Worm (Caenorhabditis elegans) whole organism, L2 larva: ENCODE results near the gene E02C12.12.

ENCODE experiments used
- C34F6.9 ChIP-seq: fragments of 150-350 bp; optimal IDR thresholded peaks from 2 replicates; lab custom pipeline; 2014; ENCODE audit warnings: missing biosample characterization, missing genetic modification characterization
- F13H6.1 ChIP-seq: sonication (generic microtip); optimal IDR thresholded peaks from 2 replicates; lab custom pipeline; 2016; ENCODE audit warnings: missing genetic modification characterization, missing compliant biosample characterization
- R02D3.7 ChIP-seq: fragments of 150-350 bp; optimal IDR thresholded peaks from 2 replicates; lab custom pipeline; 2014; ENCODE audit warnings: missing biosample characterization, missing genetic modification characterization
- Y55F3AM.14 ChIP-seq: fragments of 200-800 bp; sonication (Bioruptor generic); optimal IDR thresholded peaks from 2 replicates; lab custom pipeline; 2018; ENCODE audit warnings: mild to moderate bottlenecking, missing genetic modification characterization, missing compliant biosample characterization
- alr-1 ChIP-seq: fragments of 150-350 bp; optimal IDR thresholded peaks from 2 replicates; lab custom pipeline; 2014; ENCODE audit warnings: missing biosample characterization, missing genetic modification characterization
- aly-2 ChIP-seq: fragments of 150-350 bp; optimal IDR thresholded peaks from 2 replicates; lab custom pipeline; 2014; ENCODE audit warnings: missing biosample characterization, missing genetic modification characterization
- ama-1 ChIP-seq: fragments of 150-350 bp; optimal IDR thresholded peaks from 2 replicates; lab custom pipeline; 2018; ENCODE audit warnings: inconsistent platforms
- blmp-1 ChIP-seq: sonication (generic microtip); optimal IDR thresholded peaks from 2 replicates; lab custom pipeline; 2017; ENCODE audit warnings: missing genetic modification characterization, mild to moderate bottlenecking, missing compliant biosample characterization, antibody characterized with exemption, moderate library complexity; ENCODE audit not compliant: insufficient read depth
- ceh-82 ChIP-seq: fragments of 150-350 bp; optimal IDR thresholded peaks from 2 replicates; lab custom pipeline; 2014; ENCODE audit warnings: missing biosample characterization, missing genetic modification characterization
- crh-2 ChIP-seq: sonication (generic microtip); optimal IDR thresholded peaks from 2 replicates; lab custom pipeline; 2017; ENCODE audit warnings: missing biosample characterization, missing genetic modification characterization
- dmd-4 ChIP-seq: sonication (generic microtip); optimal IDR thresholded peaks from 2 replicates; lab custom pipeline; 2017; ENCODE audit warnings: missing biosample characterization, missing genetic modification characterization
- egl-27 ChIP-seq: sonication (generic microtip); optimal IDR thresholded peaks from 3 replicates; lab custom pipeline; 2017; ENCODE audit warnings: missing biosample characterization, missing genetic modification reagents, missing genetic modification characterization
- elt-1 ChIP-seq: fragments of 150-350 bp; optimal IDR thresholded peaks from 2 replicates; lab custom pipeline; 2014; ENCODE audit warnings: missing biosample characterization, missing genetic modification characterization
- fos-1 ChIP-seq: fragments of 150-350 bp; optimal IDR thresholded peaks from 2 replicates; lab custom pipeline; 2014; ENCODE audit warnings: missing biosample characterization, missing genetic modification characterization
- gmeb-1 ChIP-seq: fragments of 150-350 bp; optimal IDR thresholded peaks from 2 replicates; lab custom pipeline; 2014; ENCODE audit warnings: missing biosample characterization, missing genetic modification characterization
- lin-13 ChIP-seq: fragments of 150-350 bp; optimal IDR thresholded peaks from 2 replicates; lab custom pipeline; 2014; ENCODE audit warnings: missing biosample characterization, missing genetic modification reagents, missing genetic modification characterization
- lin-39 ChIP-seq: fragments of 150-350 bp; optimal IDR thresholded peaks from 2 replicates; lab custom pipeline; 2014; ENCODE audit warnings: missing biosample characterization, missing genetic modification reagents, missing genetic modification characterization
- mab-5 ChIP-seq: fragments of 150-350 bp; optimal IDR thresholded peaks from 2 replicates; lab custom pipeline; 2014; ENCODE audit warnings: missing biosample characterization, missing genetic modification characterization
- mbf-1 ChIP-seq: sonication (generic microtip); optimal IDR thresholded peaks from 2 replicates; lab custom pipeline; 2017; ENCODE audit warnings: missing biosample characterization, missing genetic modification characterization
- mdl-1 ChIP-seq, 2 experiments: fragments of 150-350 bp in 1 of 2; sonication (generic microtip) in 1 of 2; optimal IDR thresholded peaks; 2 replicates each; lab custom pipeline; 2017; ENCODE audit warnings: missing biosample characterization in 2 of 2, missing genetic modification characterization in 2 of 2
- nhr-10 ChIP-seq: sonication (generic microtip); optimal IDR thresholded peaks from 2 replicates; lab custom pipeline; 2017; ENCODE audit warnings: missing biosample characterization, missing genetic modification characterization
- nhr-129 ChIP-seq: fragments of 150-350 bp; optimal IDR thresholded peaks from 2 replicates; lab custom pipeline; 2014; ENCODE audit warnings: missing biosample characterization, missing genetic modification characterization
- nhr-237 ChIP-seq: fragments of 150-350 bp; optimal IDR thresholded peaks from 2 replicates; lab custom pipeline; 2014; ENCODE audit warnings: missing biosample characterization, missing genetic modification characterization
- nhr-25 ChIP-seq: fragments of 150-350 bp; sonication (generic microtip); optimal IDR thresholded peaks from 3 replicates; lab custom pipeline; 2014; ENCODE audit warnings: missing biosample characterization, missing genetic modification characterization
- nhr-6 ChIP-seq: fragments of 150-350 bp; optimal IDR thresholded peaks from 2 replicates; lab custom pipeline; 2014; ENCODE audit warnings: missing biosample characterization, missing genetic modification characterization
- nhr-77 ChIP-seq: fragments of 150-350 bp; optimal IDR thresholded peaks from 2 replicates; lab custom pipeline; 2014; ENCODE audit warnings: missing biosample characterization, missing genetic modification characterization
- sma-3 ChIP-seq: sonication (generic microtip); optimal IDR thresholded peaks from 2 replicates; lab custom pipeline; 2016; ENCODE audit warnings: missing genetic modification reagents, missing genetic modification characterization, missing compliant biosample characterization
- sma-9 ChIP-seq, 2 experiments: fragments of 150-350 bp in 1 of 2; sonication (generic microtip) in 1 of 2; optimal IDR thresholded peaks; 2 replicates each; lab custom pipeline; 2014 to 2016; ENCODE audit warnings: missing genetic modification characterization in 2 of 2, mild to moderate bottlenecking in 1 of 2, missing biosample characterization in 1 of 2, missing compliant biosample characterization in 1 of 2, missing genetic modification reagents in 1 of 2, moderate library complexity in 1 of 2
- snpc-4 ChIP-seq: fragments of 150-350 bp; optimal IDR thresholded peaks from 2 replicates; lab custom pipeline; 2014; ENCODE audit warnings: missing biosample characterization, missing genetic modification characterization
- unc-39 ChIP-seq: fragments of 150-350 bp; optimal IDR thresholded peaks from 2 replicates; lab custom pipeline; 2014; ENCODE audit warnings: missing biosample characterization, missing genetic modification characterization
- unc-55 ChIP-seq: fragments of 150-350 bp; sonication (generic microtip); optimal IDR thresholded peaks from 3 replicates; lab custom pipeline; 2014; ENCODE audit warnings: missing biosample characterization, missing genetic modification reagents, missing genetic modification characterization
- unc-62 ChIP-seq: fragments of 150-350 bp; optimal IDR thresholded peaks from 2 replicates; lab custom pipeline; 2014; ENCODE audit warnings: missing biosample characterization, missing genetic modification reagents, missing genetic modification characterization
- zag-1 ChIP-seq: fragments of 150-350 bp; optimal IDR thresholded peaks from 2 replicates; lab custom pipeline; 2014; ENCODE audit warnings: missing biosample characterization, missing genetic modification characterization
- ztf-11 ChIP-seq: sonication (generic microtip); optimal IDR thresholded peaks from 2 replicates; lab custom pipeline; 2017; ENCODE audit warnings: missing biosample characterization, missing genetic modification characterization
- ztf-4 ChIP-seq: fragments of 150-350 bp; optimal IDR thresholded peaks from 2 replicates; lab custom pipeline; 2014; ENCODE audit warnings: missing biosample characterization, missing genetic modification characterization

Gene E02C12.12

DNA sequence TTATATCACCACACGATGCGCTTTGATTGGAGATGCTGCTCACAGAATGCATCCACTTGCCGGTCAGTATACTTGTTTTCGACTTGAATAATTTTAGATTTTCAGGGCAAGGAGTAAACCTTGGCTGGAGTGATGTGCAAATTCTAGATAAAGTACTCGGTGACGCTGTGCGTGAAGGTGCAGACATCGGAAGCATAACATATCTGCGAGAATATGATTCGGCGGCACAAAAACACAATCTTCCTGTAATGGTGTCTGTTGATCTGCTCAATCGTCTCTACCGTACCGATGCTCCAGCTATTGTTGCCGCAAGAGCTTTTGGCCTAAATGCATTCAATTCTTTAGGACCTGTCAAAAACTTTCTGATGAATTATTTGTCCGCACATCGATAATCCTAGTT lies 43.7 kb downstream of the E02C12.12 start:
- TF ChIP-seq nhr-25 (tag; lab: Kevin White, UChicago) (peak; percentile 21), nhr-129 (tag; lab: Kevin White, UChicago) (peak; percentile 55), Y55F3AM.14 (GFP tag; lab: Kevin White, UChicago) (peak; percentile 53), C34F6.9 (no peak), mbf-1 (tag; lab: Kevin White, UChicago) (no peak), unc-39 (no peak), nhr-6 (tag; lab: Kevin White, UChicago) (peak; percentile 2), aly-2 (tag; lab: Kevin White, UChicago) (no peak), nhr-10 (tag; lab: Kevin White, UChicago) (no peak), crh-2 (no peak), F13H6.1 (no peak), zag-1 (tag; lab: Kevin White, UChicago) (no peak), mab-5 (tag; lab: Kevin White, UChicago) (no peak), elt-1 (tag; lab: Kevin White, UChicago) (no peak), ama-1 (lab: Kevin White, UChicago) (peak; percentile 59), sma-9 (GFP tag; optimal IDR thresholded peaks at IDR 0.05; lab: Kevin White, UChicago) (peak; percentile 44), sma-9 (tag; optimal IDR thresholded peaks at IDR 0.05; lab: Kevin White, UChicago) (no peak), nhr-77 (no peak), lin-13 (GFP tag; lab: Kevin White, UChicago) (no peak), alr-1 (tag; lab: Kevin White, UChicago) (no peak), R02D3.7 (no peak), sma-3 (GFP tag; lab: Kevin White, UChicago) (peak; percentile 51)
- TF ChIP-seq, all 48 proteins: peak for 7

DNA sequence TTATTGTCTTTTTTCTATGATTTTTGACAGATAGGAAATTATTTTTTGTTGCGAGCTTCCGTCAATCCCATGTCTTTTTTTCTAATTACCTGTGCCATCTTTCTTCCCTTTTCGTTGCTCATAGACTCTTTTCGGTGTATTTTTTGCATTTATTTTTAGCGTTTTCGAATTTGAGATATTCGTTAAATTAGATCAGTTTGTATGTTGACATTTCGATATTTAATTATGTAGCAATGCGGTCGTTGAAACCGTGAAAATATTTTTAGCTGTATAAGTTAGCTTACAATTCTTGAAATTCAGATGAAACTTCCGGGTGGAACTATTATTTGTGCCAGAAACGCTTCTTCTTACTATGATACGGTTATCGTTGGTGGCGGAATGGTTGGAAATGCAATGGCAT lies 45.7 kb downstream of the E02C12.12 start, which contains the start of gene coq-6:
Gene coq-6, plus strand, starts transcription at position 301 of the 400 bp plus-strand sequence.
- no peak for TF ChIP-seq elt-1 (tag; lab: Kevin White, UChicago)
- no peak for TF ChIP-seq R02D3.7
- TF ChIP-seq fos-1 (tag; lab: Kevin White, UChicago), result no peak
- TF ChIP-seq ztf-11, result no peak
- TF ChIP-seq crh-2, result no peak
- TF ChIP-seq nhr-129 (tag; lab: Kevin White, UChicago), result no peak
- TF ChIP-seq snpc-4 (tag; lab: Kevin White, UChicago), result no peak
- no peak for TF ChIP-seq nhr-77

ce11 chrV:9334216-9334615 lies 47.9 kb downstream of the E02C12.12 start, which contains the start of gene ucp-4:
Gene ucp-4, plus strand, starts transcription at chrV:9334298.
- peak; percentile 37 for TF ChIP-seq C34F6.9
- no peak for TF ChIP-seq F13H6.1

DNA sequence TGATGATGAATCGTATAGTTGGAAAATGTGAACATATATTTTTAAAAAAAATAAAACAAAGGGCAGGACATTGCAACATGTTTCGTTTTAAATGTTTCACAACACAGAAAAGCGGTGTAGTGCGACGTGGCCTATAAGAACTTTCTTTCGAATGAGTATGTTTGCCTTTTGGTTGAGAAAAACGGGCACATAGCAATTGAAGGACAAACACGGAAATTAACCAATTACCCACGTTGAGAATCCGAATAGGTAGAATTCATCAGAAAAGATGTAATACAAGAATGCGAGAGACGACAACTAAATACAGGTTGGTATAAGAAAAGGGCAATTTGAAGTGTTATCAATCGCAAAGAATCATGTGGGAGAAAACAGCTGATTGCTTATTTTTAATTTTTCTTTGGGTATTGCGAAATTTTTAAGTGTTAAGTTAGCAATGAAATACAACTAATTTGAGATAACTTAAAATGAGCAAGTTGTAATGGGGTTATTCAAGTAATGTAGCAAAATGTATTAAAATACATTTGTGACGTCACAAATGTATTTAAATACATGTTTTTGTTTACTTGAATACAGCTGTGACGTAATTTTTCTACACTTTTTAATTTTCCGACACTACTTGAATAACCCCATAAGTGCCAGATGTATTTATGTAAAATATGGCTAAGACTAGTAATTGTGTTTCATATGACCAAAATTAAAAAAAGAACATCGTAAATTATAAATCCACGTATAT lies 48.6 kb downstream of the E02C12.12 start, which contains the start of gene acl-14:
Gene acl-14, minus strand, starts transcription at position 316 of the 733 bp plus-strand sequence.
- TF ChIP-seq nhr-25 (tag; lab: Kevin White, UChicago), result peak; percentile 59
- no peak for TF ChIP-seq aly-2 (tag; lab: Kevin White, UChicago)
- TF ChIP-seq dmd-4 (tag; lab: Kevin White, UChicago), result no peak
- TF ChIP-seq crh-2, result no peak
- no peak for TF ChIP-seq mdl-1 (tag; optimal IDR thresholded peaks at IDR 0.05; lab: Kevin White, UChicago)
- TF ChIP-seq nhr-10 (tag; lab: Kevin White, UChicago), result no peak
- TF ChIP-seq nhr-237 (tag; lab: Kevin White, UChicago), result no peak
- TF ChIP-seq ceh-82, result no peak
- TF ChIP-seq unc-55 (GFP tag; lab: Kevin White, UChicago), result peak; percentile 8
- no peak for TF ChIP-seq nhr-77
- TF ChIP-seq unc-62 (GFP tag; lab: Kevin White, UChicago), result no peak
- TF ChIP-seq zag-1 (tag; lab: Kevin White, UChicago), result no peak
- TF ChIP-seq nhr-129 (tag; lab: Kevin White, UChicago), result no peak
- no peak for TF ChIP-seq lin-39 (tag; lab: Kevin White, UChicago)
- no peak for TF ChIP-seq nhr-6 (tag; lab: Kevin White, UChicago)
- no peak for TF ChIP-seq blmp-1 (tag; lab: Kevin White, UChicago)
- TF ChIP-seq egl-27 (tag; lab: Kevin White, UChicago), result no peak
- peak; percentile 31 for TF ChIP-seq gmeb-1
- no peak for TF ChIP-seq ztf-4 (tag; lab: Kevin White, UChicago)
- TF ChIP-seq C34F6.9, result no peak
- TF ChIP-seq fos-1 (tag; lab: Kevin White, UChicago), result no peak
- TF ChIP-seq Y55F3AM.14 (GFP tag; lab: Kevin White, UChicago), result no peak
- peak; percentile 18 for TF ChIP-seq sma-9 (GFP tag; optimal IDR thresholded peaks at IDR 0.05; lab: Kevin White, UChicago)
- no peak for TF ChIP-seq sma-9 (tag; optimal IDR thresholded peaks at IDR 0.05; lab: Kevin White, UChicago)
